Worm (Caenorhabditis elegans) whole organism, L2 larva: ENCODE data around the gene gab-1.

Source experiments
- Y55F3AM.14 ChIP-seq: fragments of 200-800 bp; sonication (Bioruptor generic); optimal IDR thresholded peaks from 2 replicates; lab custom pipeline; 2018; ENCODE audit warnings: mild to moderate bottlenecking, missing genetic modification characterization, missing compliant biosample characterization
- nhr-129 ChIP-seq: fragments of 150-350 bp; optimal IDR thresholded peaks from 2 replicates; lab custom pipeline; 2014; ENCODE audit warnings: missing biosample characterization, missing genetic modification characterization
- skn-1 ChIP-seq: sonication (generic microtip); optimal IDR thresholded peaks from 2 replicates; lab custom pipeline; 2017; ENCODE audit warnings: missing biosample characterization, missing genetic modification characterization
- zag-1 ChIP-seq: fragments of 150-350 bp; optimal IDR thresholded peaks from 2 replicates; lab custom pipeline; 2014; ENCODE audit warnings: missing biosample characterization, missing genetic modification characterization

DNA sequence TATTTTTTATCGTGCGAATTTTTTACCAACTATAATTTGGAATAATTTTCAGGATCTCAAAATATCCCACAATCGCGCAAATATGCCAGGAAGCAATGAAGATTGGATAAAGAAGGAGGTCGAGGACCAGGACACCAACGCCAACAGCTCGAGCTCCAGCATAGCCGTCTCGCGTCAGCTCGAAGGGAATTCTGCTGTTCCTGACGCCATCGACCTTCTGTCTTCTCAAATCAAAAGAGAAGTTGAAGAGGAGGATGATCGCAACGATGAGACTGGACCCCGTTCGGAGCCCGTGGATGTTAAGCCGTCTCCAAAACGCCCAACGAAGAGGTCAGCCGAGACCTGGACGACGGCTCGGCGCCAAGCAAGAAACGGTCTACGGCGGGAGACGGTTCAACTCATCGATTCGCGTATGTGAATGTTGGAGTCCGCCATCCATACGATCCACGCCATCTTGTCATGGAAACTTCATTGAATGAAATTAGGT, 33.1 kb downstream of the gab-1 start, which contains the start of gene Y111B2A.21:
- TF ChIP-seq nhr-129 (tag; lab: Kevin White, UChicago): no peak
- TF ChIP-seq zag-1 (tag; lab: Kevin White, UChicago): no peak
- TF ChIP-seq Y55F3AM.14: no peak
- TF ChIP-seq skn-1: no peak
